Fruit fly (Drosophila melanogaster) whole organism, prepupa: ENCODE data around the gene CG14223.

ENCODE experiments used
- CG10631 ChIP-seq: fragments of 200-800 bp; sonication (Bioruptor generic); optimal IDR thresholded peaks from 2 replicates; lab custom pipeline; 2016; ENCODE audit warnings: missing biosample characterization, missing genetic modification characterization
- CG10669 ChIP-seq: fragments of 200-800 bp; sonication (Bioruptor generic); optimal IDR thresholded peaks from 3 replicates; lab custom pipeline; 2018; ENCODE audit warnings: missing biosample characterization, mild to moderate bottlenecking, missing genetic modification characterization, moderate library complexity
- CG11294 ChIP-seq: fragments of 200-800 bp; sonication (Bioruptor generic); IDR thresholded peaks from 2 replicates; pipeline ENCODE4 v1.3.6; 2022; ENCODE audit warnings: missing biosample characterization, missing genetic modification characterization
- CG11762 ChIP-seq: fragments of 200-800 bp; sonication (Bioruptor generic); optimal IDR thresholded peaks from 3 replicates; lab custom pipeline; 2016; ENCODE audit warnings: missing biosample characterization, missing genetic modification characterization; ENCODE audit not compliant: insufficient read depth
- CG11902 ChIP-seq: fragments of 200-800 bp; sonication (Bioruptor generic); optimal IDR thresholded peaks from 3 replicates; lab custom pipeline; 2016; ENCODE audit warnings: missing biosample characterization, missing genetic modification characterization
- CG15336 ChIP-seq: fragments of 200-800 bp; sonication (Bioruptor generic); IDR thresholded peaks from 2 replicates; pipeline ENCODE4 v1.3.6; 2022; ENCODE audit warnings: missing biosample characterization, missing genetic modification characterization
- CG1621 ChIP-seq: fragments of 200-800 bp; sonication (Bioruptor generic); optimal IDR thresholded peaks from 3 replicates; lab custom pipeline; 2018; ENCODE audit warnings: missing biosample characterization, mild to moderate bottlenecking, missing genetic modification characterization
- CG16779 ChIP-seq: fragments of 200-800 bp; sonication (Bioruptor generic); optimal IDR thresholded peaks from 3 replicates; lab custom pipeline; 2017; ENCODE audit warnings: missing biosample characterization, mild to moderate bottlenecking, missing genetic modification characterization
- CG3032 ChIP-seq: fragments of 200-800 bp; optimal IDR thresholded peaks from 2 replicates; lab custom pipeline; 2019; ENCODE audit warnings: missing biosample characterization, mild to moderate bottlenecking, missing genetic modification characterization, moderate library complexity
- CG31627 ChIP-seq: fragments of 200-800 bp; sonication (Bioruptor generic); optimal IDR thresholded peaks from 3 replicates; lab custom pipeline; 2016; ENCODE audit warnings: missing biosample characterization, missing genetic modification characterization
- CG32006 ChIP-seq: fragments of 200-800 bp; sonication (Bioruptor generic); optimal IDR thresholded peaks from 3 replicates; lab custom pipeline; 2017; ENCODE audit warnings: missing biosample characterization, mild to moderate bottlenecking, missing genetic modification characterization
- CG34406 ChIP-seq: fragments of 200-800 bp; sonication (Bioruptor generic); optimal IDR thresholded peaks from 3 replicates; lab custom pipeline; 2016; ENCODE audit warnings: missing biosample characterization, missing genetic modification characterization
- CG4318 ChIP-seq: fragments of 200-800 bp; sonication (Bioruptor generic); optimal IDR thresholded peaks from 3 replicates; lab custom pipeline; 2017; ENCODE audit warnings: missing biosample characterization, mild to moderate bottlenecking, missing genetic modification characterization
- CG6792 ChIP-seq: fragments of 200-800 bp; sonication (Bioruptor generic); optimal IDR thresholded peaks from 3 replicates; lab custom pipeline; 2016; ENCODE audit warnings: missing biosample characterization, missing genetic modification characterization
- CG6808 ChIP-seq: fragments of 200-800 bp; sonication (Bioruptor generic); optimal IDR thresholded peaks from 3 replicates; lab custom pipeline; 2017; ENCODE audit warnings: missing biosample characterization, missing genetic modification characterization, mild to moderate bottlenecking, moderate library complexity, missing genetic modification reagents
- CG6854 ChIP-seq: fragments of 200-800 bp; sonication (Bioruptor generic); optimal IDR thresholded peaks from 2 replicates; lab custom pipeline; 2017; ENCODE audit warnings: missing biosample characterization, mild to moderate bottlenecking, missing genetic modification characterization
- CG7368 ChIP-seq: fragments of 200-800 bp; sonication (Bioruptor generic); optimal IDR thresholded peaks from 3 replicates; lab custom pipeline; 2016; ENCODE audit warnings: missing biosample characterization, missing genetic modification characterization
- CG8119 ChIP-seq: fragments of 200-800 bp; sonication (Bioruptor generic); IDR thresholded peaks from 3 replicates; pipeline ENCODE4 v1.3.6; 2022; ENCODE audit warnings: missing biosample characterization, missing genetic modification characterization
- CG8632 ChIP-seq: fragments of 200-800 bp; sonication (Bioruptor generic); optimal IDR thresholded peaks from 3 replicates; lab custom pipeline; 2016; ENCODE audit warnings: missing biosample characterization, missing genetic modification characterization
- CG9139 ChIP-seq: fragments of 200-800 bp; sonication (Bioruptor generic); optimal IDR thresholded peaks from 3 replicates; lab custom pipeline; 2017; ENCODE audit warnings: missing biosample characterization, mild to moderate bottlenecking, missing genetic modification characterization
- Eip93F ChIP-seq: fragments of 200-800 bp; sonication (Bioruptor generic); optimal IDR thresholded peaks from 2 replicates; lab custom pipeline; 2016; ENCODE audit warnings: missing biosample characterization, mild to moderate bottlenecking, missing genetic modification characterization
- Ets21C ChIP-seq: fragments of 200-800 bp; sonication (Bioruptor generic); optimal IDR thresholded peaks from 3 replicates; lab custom pipeline; 2016; ENCODE audit warnings: missing biosample characterization, missing genetic modification characterization
- Gug ChIP-seq: fragments of 200-800 bp; sonication (Bioruptor generic); IDR thresholded peaks from 2 replicates; pipeline ENCODE4 v1.3.6; 2022; ENCODE audit warnings: missing biosample characterization, missing genetic modification characterization
- Hr39 ChIP-seq: fragments of 200-800 bp; sonication (Bioruptor generic); optimal IDR thresholded peaks from 2 replicates; lab custom pipeline; 2016; ENCODE audit warnings: missing biosample characterization, missing genetic modification characterization
- Hr4 ChIP-seq: fragments of 200-800 bp; sonication (Bioruptor generic); optimal IDR thresholded peaks from 3 replicates; lab custom pipeline; 2016; ENCODE audit warnings: missing biosample characterization, missing genetic modification characterization
- Lpt ChIP-seq: fragments of 200-800 bp; sonication (Bioruptor generic); optimal IDR thresholded peaks from 3 replicates; lab custom pipeline; 2016; ENCODE audit warnings: missing biosample characterization, missing genetic modification characterization
- Met ChIP-seq: fragments of 200-800 bp; sonication (Bioruptor generic); optimal IDR thresholded peaks from 3 replicates; lab custom pipeline; 2016; ENCODE audit warnings: missing biosample characterization, missing genetic modification characterization
- OdsH ChIP-seq: fragments of 200-800 bp; sonication (Bioruptor generic); optimal IDR thresholded peaks from 3 replicates; lab custom pipeline; 2016; ENCODE audit warnings: missing biosample characterization, missing genetic modification characterization
- Smox ChIP-seq: fragments of 200-800 bp; sonication (Bioruptor generic); optimal IDR thresholded peaks from 3 replicates; lab custom pipeline; 2016; ENCODE audit warnings: missing biosample characterization, missing genetic modification characterization
- Sox102F ChIP-seq: fragments of 200-800 bp; sonication (Bioruptor generic); optimal IDR thresholded peaks from 2 replicates; lab custom pipeline; 2016; ENCODE audit warnings: missing biosample characterization, mild to moderate bottlenecking, missing genetic modification characterization
- Sox15 ChIP-seq: fragments of 200-800 bp; sonication (Bioruptor generic); optimal IDR thresholded peaks from 3 replicates; lab custom pipeline; 2016; ENCODE audit warnings: missing biosample characterization, missing genetic modification characterization
- achi ChIP-seq: fragments of 200-800 bp; sonication (Bioruptor generic); optimal IDR thresholded peaks from 3 replicates; lab custom pipeline; 2016; ENCODE audit warnings: missing biosample characterization, missing genetic modification characterization
- acj6 ChIP-seq: fragments of 200-800 bp; sonication (Bioruptor generic); optimal IDR thresholded peaks from 3 replicates; lab custom pipeline; 2016; ENCODE audit warnings: missing biosample characterization, missing genetic modification characterization
- dac ChIP-seq: fragments of 200-800 bp; sonication (Bioruptor generic); optimal IDR thresholded peaks from 2 replicates; lab custom pipeline; 2017; ENCODE audit warnings: missing biosample characterization, mild to moderate bottlenecking, missing genetic modification characterization
- dsx ChIP-seq: fragments of 200-800 bp; optimal IDR thresholded peaks from 3 replicates; lab custom pipeline; 2019; ENCODE audit warnings: missing biosample characterization, mild to moderate bottlenecking, missing genetic modification characterization, moderate library complexity; ENCODE audit not compliant: poor library complexity, severe bottlenecking
- eg ChIP-seq: fragments of 200-800 bp; sonication (Bioruptor generic); IDR thresholded peaks from 3 replicates; pipeline ENCODE4 v1.3.6; 2022; ENCODE audit warnings: missing biosample characterization, missing genetic modification characterization
- esn ChIP-seq: fragments of 200-800 bp; sonication (Bioruptor generic); optimal IDR thresholded peaks from 2 replicates; lab custom pipeline; 2016; ENCODE audit warnings: missing biosample characterization, mild to moderate bottlenecking, missing genetic modification characterization, moderate library complexity
- fd59A ChIP-seq: fragments of 200-800 bp; sonication (Bioruptor generic); optimal IDR thresholded peaks from 2 replicates; lab custom pipeline; 2017; ENCODE audit warnings: missing biosample characterization, mild to moderate bottlenecking, missing genetic modification characterization, missing genetic modification reagents
- fkh ChIP-seq: fragments of 200-800 bp; sonication (Bioruptor generic); optimal IDR thresholded peaks from 3 replicates; lab custom pipeline; 2017; ENCODE audit warnings: missing biosample characterization, mild to moderate bottlenecking, missing genetic modification characterization, moderate library complexity
- lz ChIP-seq: fragments of 200-800 bp; sonication (Bioruptor generic); optimal IDR thresholded peaks from 3 replicates; lab custom pipeline; 2016; ENCODE audit warnings: missing biosample characterization, missing genetic modification characterization
- salr ChIP-seq, 2 experiments: fragments of 200-800 bp; sonication (Bioruptor generic); optimal IDR thresholded peaks; 3 replicates each; lab custom pipeline; 2016 to 2018; ENCODE audit warnings: missing biosample characterization in 2 of 2, missing genetic modification characterization in 2 of 2, mild to moderate bottlenecking in 1 of 2
- spab ChIP-seq: fragments of 200-800 bp; sonication (Bioruptor generic); optimal IDR thresholded peaks from 2 replicates; lab custom pipeline; 2017; ENCODE audit warnings: missing biosample characterization, mild to moderate bottlenecking, missing genetic modification characterization, missing genetic modification reagents
- svp ChIP-seq: fragments of 200-800 bp; sonication (Bioruptor generic); peaks from one replicate; lab custom pipeline; 2016; ENCODE audit warnings: missing biosample characterization, missing genetic modification characterization
- vri ChIP-seq: fragments of 200-800 bp; sonication (Bioruptor generic); optimal IDR thresholded peaks from 3 replicates; lab custom pipeline; 2016; ENCODE audit warnings: missing biosample characterization, mild to moderate bottlenecking, missing genetic modification characterization

The CG14223 gene

dm6 chrX:19694792-19695558, 31.2 kb upstream of the CG14223 start, which contains the start of gene CG14229 (continued):
- TF ChIP-seq Eip93F (GFP tag; lab: Kevin White, UChicago) (no peak), CG6792 (GFP tag; lab: Kevin White, UChicago) (peak; percentile 34), CG3032 (no peak), CG11762 (GFP tag; lab: Kevin White, UChicago) (no peak), spab (no peak), dsx (GFP tag; lab: Kevin White, UChicago) (no peak), eg (peak; percentile 57; the same call in 2 of the 3 replicates), CG7368 (GFP tag; lab: Kevin White, UChicago) (no peak), fd59A (GFP tag; lab: Kevin White, UChicago) (no peak), CG11294 (no peak), esn (GFP tag; lab: Kevin White, UChicago) (peak; percentile 28), CG1621 (tag; lab: Kevin White, UChicago) (no peak), Gug (GFP tag; lab: Robert Waterston, UW) (peak; percentile 38), CG11902 (GFP tag; lab: Kevin White, UChicago) (no peak), achi (GFP tag; lab: Kevin White, UChicago) (peak; percentile 24), salr (GFP tag; optimal IDR thresholded peaks at IDR 0.05; lab: Kevin White, UChicago) (no peak), OdsH (GFP tag; lab: Kevin White, UChicago) (peak; percentile 44), CG34406 (peak; percentile 49), Lpt (no peak), CG10669 (GFP tag; lab: Kevin White, UChicago) (peak; percentile 5), CG4318 (GFP tag; lab: Kevin White, UChicago) (no peak), Met (peak; percentile 29)

- TF ChIP-seq CG8632 (GFP tag; lab: Kevin White, UChicago) (peak; percentile 80), CG11902 (GFP tag; lab: Kevin White, UChicago) (peak; percentile 62), CG10669 (GFP tag; lab: Kevin White, UChicago) (peak; percentile 82), CG7368 (GFP tag; lab: Kevin White, UChicago) (peak; percentile 92), CG6808 (GFP tag; lab: Kevin White, UChicago) (peak; percentile 84), CG15336 (peak; percentile 91), Gug (GFP tag; lab: Robert Waterston, UW) (peak; percentile 80), CG10631 (GFP tag; lab: Kevin White, UChicago) (peak; percentile 66), CG6792 (GFP tag; lab: Kevin White, UChicago) (peak; percentile 87), Ets21C (GFP tag; lab: Kevin White, UChicago) (peak; percentile 76), CG11294 (peak; percentile 72), CG32006 (GFP tag; lab: Kevin White, UChicago) (peak; percentile 89), Hr4 (GFP tag; lab: Kevin White, UChicago) (peak; percentile 86), CG6854 (peak; percentile 83), svp (GFP tag; lab: Kevin White, UChicago) (no peak), esn (GFP tag; lab: Kevin White, UChicago) (peak; percentile 88), Hr39 (GFP tag; lab: Kevin White, UChicago) (peak; percentile 82), CG9139 (GFP tag; lab: Kevin White, UChicago) (no peak), CG11762 (GFP tag; lab: Kevin White, UChicago) (peak; percentile 59), CG34406 (peak; percentile 78), eg (peak; percentile 92), dac (GFP tag; lab: Kevin White, UChicago) (peak; percentile 79), Eip93F (GFP tag; lab: Kevin White, UChicago) (peak; percentile 62), fkh (GFP tag; lab: Kevin White, UChicago) (no peak), Sox15 (peak; percentile 73), OdsH (GFP tag; lab: Kevin White, UChicago) (peak; percentile 84), Sox102F (peak; percentile 81), acj6 (peak; percentile 86), vri (GFP tag; lab: Kevin White, UChicago) (no peak), lz (GFP tag; lab: Kevin White, UChicago) (peak; percentile 92), CG8119 (peak; percentile 86), CG16779 (peak; percentile 80), achi (GFP tag; lab: Kevin White, UChicago) (peak; percentile 83), CG1621 (tag; lab: Kevin White, UChicago) (peak; percentile 84), CG3032 (peak; percentile 82), Smox (GFP tag; lab: Kevin White, UChicago) (peak; percentile 80), CG31627 (peak; percentile 88)
Observed at dm6 chrX:19692951-19693698, 29.4 kb upstream of the CG14223 start, which contains the start of gene Mer. Gene Mer (minus strand): TSS chrX:19693500.
